Worm (Caenorhabditis elegans) whole organism, late embryonic: ENCODE data around the gene F53F8.7.

Experiments used
- C08G9.2 ChIP-seq: sonication (generic microtip); optimal IDR thresholded peaks from 2 replicates; lab custom pipeline; 2016; ENCODE audit warnings: mild to moderate bottlenecking, missing genetic modification characterization, moderate library complexity, missing compliant biosample characterization
- F13H6.1 ChIP-seq: sonication (generic microtip); optimal IDR thresholded peaks from 2 replicates; lab custom pipeline; 2016; ENCODE audit warnings: missing genetic modification characterization, missing compliant biosample characterization
- K02D7.2 ChIP-seq: sonication (generic microtip); optimal IDR thresholded peaks from 2 replicates; lab custom pipeline; 2017; ENCODE audit warnings: mild to moderate bottlenecking, missing genetic modification characterization, missing compliant biosample characterization
- K09A11.1 ChIP-seq: sonication (generic microtip); optimal IDR thresholded peaks from 2 replicates; lab custom pipeline; 2017; ENCODE audit warnings: antibody characterized with exemption, mild to moderate bottlenecking, missing genetic modification characterization, missing compliant biosample characterization; ENCODE audit not compliant: insufficient read depth
- ceh-14 ChIP-seq: sonication (generic microtip); optimal IDR thresholded peaks from 2 replicates; lab custom pipeline; 2016; ENCODE audit warnings: missing genotype, missing genetic modification characterization, missing compliant biosample characterization
- ceh-18 ChIP-seq: sonication (generic microtip); optimal IDR thresholded peaks from 2 replicates; lab custom pipeline; 2016; ENCODE audit warnings: missing genetic modification characterization, missing compliant biosample characterization
- ceh-30 ChIP-seq: fragments of 150-350 bp; optimal IDR thresholded peaks from 2 replicates; lab custom pipeline; 2014; ENCODE audit warnings: missing biosample characterization, missing genetic modification characterization
- ceh-31 ChIP-seq: sonication (generic microtip); optimal IDR thresholded peaks from 2 replicates; lab custom pipeline; 2016; ENCODE audit warnings: missing genetic modification characterization, missing compliant biosample characterization
- ceh-34 ChIP-seq: sonication (generic microtip); optimal IDR thresholded peaks from 2 replicates; lab custom pipeline; 2016; ENCODE audit warnings: mild to moderate bottlenecking, missing genetic modification characterization, missing compliant biosample characterization
- elt-2 ChIP-seq: sonication (generic microtip); optimal IDR thresholded peaks from 2 replicates; lab custom pipeline; 2016; ENCODE audit warnings: missing genetic modification reagents, missing genetic modification characterization, missing compliant biosample characterization
- ets-4 ChIP-seq: sonication (generic microtip); optimal IDR thresholded peaks from 2 replicates; lab custom pipeline; 2016; ENCODE audit warnings: missing genetic modification characterization, missing compliant biosample characterization
- eyg-1 ChIP-seq: sonication (generic microtip); optimal IDR thresholded peaks from 2 replicates; lab custom pipeline; 2016; ENCODE audit warnings: missing genotype, missing genetic modification characterization, missing compliant biosample characterization
- fkh-10 ChIP-seq: fragments of 150-350 bp; optimal IDR thresholded peaks from 2 replicates; lab custom pipeline; 2014; ENCODE audit warnings: missing biosample characterization, missing genetic modification reagents, missing genetic modification characterization
- hlh-30 ChIP-seq: sonication (generic microtip); optimal IDR thresholded peaks from 2 replicates; lab custom pipeline; 2017; ENCODE audit warnings: antibody characterized with exemption, missing genetic modification characterization, missing compliant biosample characterization; ENCODE audit not compliant: insufficient read depth
- hlh-8 ChIP-seq: sonication (generic microtip); optimal IDR thresholded peaks from 2 replicates; lab custom pipeline; 2016; ENCODE audit warnings: missing genotype, missing genetic modification characterization, missing compliant biosample characterization
- lim-6 ChIP-seq: sonication (generic microtip); optimal IDR thresholded peaks from 2 replicates; lab custom pipeline; 2016; ENCODE audit warnings: missing genetic modification characterization, missing compliant biosample characterization
- nfya-1 ChIP-seq: sonication (generic microtip); optimal IDR thresholded peaks from 2 replicates; lab custom pipeline; 2017; ENCODE audit warnings: missing genetic modification characterization, mild to moderate bottlenecking, missing compliant biosample characterization, antibody characterized with exemption, moderate library complexity
- nhr-11 ChIP-seq: fragments of 150-350 bp; optimal IDR thresholded peaks from 2 replicates; lab custom pipeline; 2014; ENCODE audit warnings: missing biosample characterization, missing genetic modification characterization
- pat-9 ChIP-seq: fragments of 200-800 bp; sonication (Bioruptor generic); optimal IDR thresholded peaks from 2 replicates; lab custom pipeline; 2018; ENCODE audit warnings: mild to moderate bottlenecking, missing genetic modification characterization, moderate library complexity, missing compliant biosample characterization
- pax-1 ChIP-seq: fragments of 150-350 bp; optimal IDR thresholded peaks from 2 replicates; lab custom pipeline; 2014; ENCODE audit warnings: missing biosample characterization, missing genetic modification characterization
- pha-2 ChIP-seq: sonication (generic microtip); optimal IDR thresholded peaks from 2 replicates; lab custom pipeline; 2017; ENCODE audit warnings: mild to moderate bottlenecking, missing genetic modification characterization, missing compliant biosample characterization
- pha-4 ChIP-seq: fragments of 150-350 bp; optimal IDR thresholded peaks from 2 replicates; lab custom pipeline; 2018; ENCODE audit warnings: missing biosample characterization, missing genetic modification reagents, missing genetic modification characterization
- pros-1 ChIP-seq: fragments of 150-350 bp; optimal IDR thresholded peaks from 2 replicates; lab custom pipeline; 2014; ENCODE audit warnings: missing biosample characterization, missing genetic modification reagents, missing genetic modification characterization
- rnt-1 ChIP-seq: sonication (generic microtip); optimal IDR thresholded peaks from 2 replicates; lab custom pipeline; 2016; ENCODE audit warnings: missing genetic modification characterization, missing compliant biosample characterization
- syd-9 ChIP-seq: sonication (generic microtip); optimal IDR thresholded peaks from 2 replicates; lab custom pipeline; 2016; ENCODE audit warnings: mild to moderate bottlenecking, missing genetic modification characterization, moderate library complexity, missing compliant biosample characterization
- tbx-2 ChIP-seq: sonication (generic microtip); optimal IDR thresholded peaks from 2 replicates; lab custom pipeline; 2016; ENCODE audit warnings: missing genetic modification characterization, missing compliant biosample characterization
- ttx-3 ChIP-seq: sonication (generic microtip); optimal IDR thresholded peaks from 2 replicates; lab custom pipeline; 2016; ENCODE audit warnings: missing genetic modification reagents, missing genetic modification characterization, missing compliant biosample characterization
- unc-3 ChIP-seq, 2 experiments: fragments of 200-800 bp in 1 of 2; sonication (Bioruptor generic) in 1 of 2; sonication (generic microtip) in 1 of 2; conservative IDR thresholded peaks in 1 of 2; optimal IDR thresholded peaks in 1 of 2; 2 replicates each; pipeline versions ENCODE4 v1.3.6 to Lab custom; 2016 to 2022; ENCODE audit warnings: missing compliant biosample characterization in 2 of 2, missing genetic modification characterization in 2 of 2, missing genetic modification reagents in 1 of 2
- unc-42 ChIP-seq: sonication (generic microtip); optimal IDR thresholded peaks from 2 replicates; lab custom pipeline; 2016; ENCODE audit warnings: missing genotype, missing genetic modification characterization, missing compliant biosample characterization
- unc-55 ChIP-seq: sonication (generic microtip); optimal IDR thresholded peaks from 2 replicates; lab custom pipeline; 2017; ENCODE audit warnings: missing biosample characterization, missing genetic modification reagents, missing genetic modification characterization
- ztf-16 ChIP-seq: sonication (generic microtip); optimal IDR thresholded peaks from 2 replicates; lab custom pipeline; 2017; ENCODE audit warnings: missing genetic modification characterization, missing compliant biosample characterization

The F53F8.7 gene

ce11 chrV:20713620-20714019 is 15.5 kb upstream of the F53F8.7 start, which contains the start of gene Y44A6C.1:
Gene Y44A6C.1 (plus strand): TSS chrV:20713920.
- TF ChIP-seq eyg-1 = no peak
- no peak for TF ChIP-seq unc-55 (GFP tag; lab: Kevin White, UChicago)
- no peak for TF ChIP-seq ceh-14 (tag; lab: Kevin White, UChicago)
- no peak for TF ChIP-seq pha-4 (tag; lab: Kevin White, UChicago)
- no peak for TF ChIP-seq syd-9 (tag; lab: Kevin White, UChicago)
- no peak for TF ChIP-seq ets-4 (tag; lab: Kevin White, UChicago)
- TF ChIP-seq lim-6 (tag; lab: Kevin White, UChicago) = no peak
- no peak for TF ChIP-seq F13H6.1 (tag; lab: Kevin White, UChicago)
- TF ChIP-seq, all 69 proteins: peak for 0

- TF ChIP-seq tbx-2 (peak; percentile 25), pat-9 (tag; lab: Kevin White, UChicago) (peak; percentile 29), rnt-1 (tag; lab: Kevin White, UChicago) (peak; percentile 9), ceh-30 (tag; lab: Kevin White, UChicago) (peak; percentile 45), hlh-30 (tag; lab: Kevin White, UChicago) (peak; percentile 43), ceh-34 (tag; lab: Kevin White, UChicago) (peak; percentile 13), fkh-10 (GFP tag; lab: Kevin White, UChicago) (no peak), ceh-31 (tag; lab: Kevin White, UChicago) (peak; percentile 15), nhr-11 (tag; lab: Kevin White, UChicago) (no peak), pros-1 (peak; percentile 31), ceh-18 (peak; percentile 69), K09A11.1 (no peak), pax-1 (tag; lab: Kevin White, UChicago) (peak; percentile 55), ceh-14 (tag; lab: Kevin White, UChicago) (no peak), unc-42 (tag; lab: Kevin White, UChicago) (peak; percentile 26), nfya-1 (peak; percentile 24), unc-55 (GFP tag; lab: Kevin White, UChicago) (peak; percentile 65)
Observed at ce11 chrV:20712994-20713326, 14.8 kb upstream of the F53F8.7 start.

- peak; percentile 56 for TF ChIP-seq elt-2 (tag; lab: Kevin White, UChicago)
- no peak for TF ChIP-seq ceh-14 (tag; lab: Kevin White, UChicago)
- TF ChIP-seq ceh-34 (tag; lab: Kevin White, UChicago) = no peak
Observed at ce11 chrV:20712318-20712993, 14.3 kb upstream of the F53F8.7 start.

DNA sequence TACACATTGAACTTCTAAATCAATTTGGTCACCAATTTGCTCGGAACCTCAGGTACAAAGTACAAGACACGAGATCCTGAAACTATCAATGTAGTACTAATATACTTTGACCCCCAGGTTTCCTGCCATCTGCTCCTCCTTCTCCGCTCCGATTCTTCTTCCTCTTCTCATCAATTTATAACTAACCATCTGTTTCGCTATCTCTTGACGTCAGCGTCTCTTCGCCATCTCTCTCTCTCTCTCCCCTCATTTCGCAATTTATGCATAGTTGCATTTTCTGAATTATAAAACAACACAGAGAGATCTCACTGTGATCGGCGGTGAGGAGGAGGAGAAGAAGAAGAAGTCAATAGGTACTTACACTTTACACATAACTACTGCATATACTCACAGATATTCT is 13.6 kb upstream of the F53F8.7 start:
- TF ChIP-seq nfya-1 (peak; percentile 60), pax-1 (tag; lab: Kevin White, UChicago) (no peak), ztf-16 (tag; lab: Kevin White, UChicago) (no peak), unc-3 (GFP tag; conservative IDR thresholded peaks at IDR 0.05; lab: Robert Waterston, UW) (no peak), unc-3 (tag; optimal IDR thresholded peaks at IDR 0.05; lab: Kevin White, UChicago) (no peak), hlh-8 (tag; lab: Kevin White, UChicago) (peak; percentile 92), pha-2 (tag; lab: Kevin White, UChicago) (peak; percentile 25), ceh-30 (tag; lab: Kevin White, UChicago) (no peak), rnt-1 (tag; lab: Kevin White, UChicago) (peak; percentile 33), C08G9.2 (tag; lab: Kevin White, UChicago) (no peak), ceh-18 (peak; percentile 92), pat-9 (tag; lab: Kevin White, UChicago) (peak; percentile 45), ceh-34 (tag; lab: Kevin White, UChicago) (peak; percentile 30), eyg-1 (no peak), unc-42 (tag; lab: Kevin White, UChicago) (peak; percentile 78), unc-55 (GFP tag; lab: Kevin White, UChicago) (peak; percentile 85), tbx-2 (peak; percentile 28), K02D7.2 (no peak), ceh-31 (tag; lab: Kevin White, UChicago) (peak; percentile 80)

DNA sequence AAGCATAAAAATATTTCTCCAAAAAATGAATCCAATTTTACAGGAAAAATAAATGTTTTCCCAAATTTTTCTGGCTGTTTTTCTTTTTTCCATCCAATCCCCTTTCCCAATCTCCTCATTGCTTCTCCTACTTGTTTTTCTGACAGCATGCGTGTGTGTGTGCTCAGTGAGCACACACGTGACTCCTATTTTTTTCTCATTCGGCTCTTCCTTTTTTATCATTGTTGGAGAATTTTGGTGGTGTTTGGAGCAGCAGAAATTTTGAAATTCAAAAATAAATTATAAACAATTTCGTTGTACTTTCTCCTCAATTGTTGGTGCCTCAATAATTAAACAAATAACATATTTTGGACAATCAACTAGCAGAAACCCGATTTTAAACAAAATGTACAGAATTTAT is 12.5 kb upstream of the F53F8.7 start:
- TF ChIP-seq ttx-3 = no peak
